Fruit fly (Drosophila melanogaster): ENCODE measurements around the gene Uch.
A peak's percentile ranks its signal among the peaks of the same experiment; 100 is the strongest.

Gene Uch

dm6 chr2L:2182735-2183340 lies 31.2 kb downstream of the Uch start (continued):
- no peak for TF ChIP-seq CG42726 (GFP tag; IDR thresholded peaks at IDR 0.05; ENCODE audit: partially characterized antibody)
- peak; percentile 31 for TF ChIP-seq CG4617 (GFP tag; optimal IDR thresholded peaks at IDR 0.05; ENCODE audit: borderline replicate concordance)
- no peak for TF ChIP-seq Dfd (GFP tag; optimal IDR thresholded peaks at IDR 0.05)
- TF ChIP-seq nom (GFP tag; optimal IDR thresholded peaks at IDR 0.05): peak; percentile 55
- TF ChIP-seq MBD-R2 (GFP tag; IDR thresholded peaks at IDR 0.05): no peak
- peak; percentile 94 for TF ChIP-seq zfh1 (GFP tag; IDR thresholded peaks at IDR 0.05)
- TF ChIP-seq B-H2 (GFP tag; optimal IDR thresholded peaks at IDR 0.05): no peak
- TF ChIP-seq dysf (GFP tag; IDR thresholded peaks at IDR 0.05): no peak; the same call in 2 of the 3 replicates
- peak; percentile 56 for TF ChIP-seq CG15601 (tag; optimal IDR thresholded peaks at IDR 0.05)
- peak; percentile 63; the same call in 2 of the 4 replicates for TF ChIP-seq Gug (GFP tag; IDR thresholded peaks at IDR 0.05)
- TF ChIP-seq CG5180 (GFP tag; optimal IDR thresholded peaks at IDR 0.05): no peak
- TF ChIP-seq CG16813 (GFP tag; IDR thresholded peaks at IDR 0.05; ENCODE audit: partially characterized antibody): no peak
- no peak for TF ChIP-seq cad (GFP tag; optimal IDR thresholded peaks at IDR 0.05)
- TF ChIP-seq H15 (GFP tag; IDR thresholded peaks at IDR 0.05): 0 out of 3 replicates have a peak, but pooled peaks have one; percentile 26
- no peak for TF ChIP-seq ab (GFP tag; optimal IDR thresholded peaks at IDR 0.05)
- no peak for TF ChIP-seq caup (GFP tag; optimal IDR thresholded peaks at IDR 0.05; ENCODE audit: severe bottlenecking)
- TF ChIP-seq Ravus (GFP tag; IDR thresholded peaks at IDR 0.05): no peak
- TF ChIP-seq Atf3 (GFP tag; optimal IDR thresholded peaks at IDR 0.05): peak; percentile 73
- TF ChIP-seq toy (GFP tag; IDR thresholded peaks at IDR 0.05): no peak
- TF ChIP-seq Dip3 (GFP tag; optimal IDR thresholded peaks at IDR 0.05): no peak
- no peak for TF ChIP-seq Ets97D (GFP tag; optimal IDR thresholded peaks at IDR 0.05)
- no peak for TF ChIP-seq luna (GFP tag; optimal IDR thresholded peaks at IDR 0.05)
- no peak for TF ChIP-seq CG10321 (GFP tag; IDR thresholded peaks at IDR 0.05)
- no peak for TF ChIP-seq odd (GFP tag; optimal IDR thresholded peaks at IDR 0.05)
- TF ChIP-seq CG8478 (optimal IDR thresholded peaks at IDR 0.05): no peak
- TF ChIP-seq CG11695 (GFP tag; IDR thresholded peaks at IDR 0.05): peak; percentile 56; the same call in 2 of the 3 replicates
- TF ChIP-seq sim (GFP tag; IDR thresholded peaks at IDR 0.05): peak; percentile 83
- peak; percentile 81; the same call in 1 of the 2 replicates for TF ChIP-seq chm (GFP tag; IDR thresholded peaks at IDR 0.05)
- no peak for TF ChIP-seq CG12744 (GFP tag; optimal IDR thresholded peaks at IDR 0.05)
- TF ChIP-seq gcm (GFP tag; optimal IDR thresholded peaks at IDR 0.05): peak; percentile 75
- TF ChIP-seq Vsx1 (GFP tag; optimal IDR thresholded peaks at IDR 0.05): no peak
- TF ChIP-seq CG13894 (tag; optimal IDR thresholded peaks at IDR 0.05): no peak
- TF ChIP-seq D19B (GFP tag; optimal IDR thresholded peaks at IDR 0.05): no peak
- TF ChIP-seq Dad (GFP tag; optimal IDR thresholded peaks at IDR 0.05): peak; percentile 21
- peak; percentile 20 for TF ChIP-seq kni (GFP tag; optimal IDR thresholded peaks at IDR 0.05)
- TF ChIP-seq Deaf1 (tag; optimal IDR thresholded peaks at IDR 0.05): no peak
- no peak; the same call in 1 of the 2 replicates for TF ChIP-seq HLH3B (GFP tag; IDR thresholded peaks at IDR 0.05)
- no peak for TF ChIP-seq dimm (GFP tag; IDR thresholded peaks at IDR 0.05)
- no peak for TF ChIP-seq CG12769 (tag; optimal IDR thresholded peaks at IDR 0.05)
- TF ChIP-seq CG10959 (GFP tag; IDR thresholded peaks at IDR 0.05): peak; percentile 95
- TF ChIP-seq shn (GFP tag; optimal IDR thresholded peaks at IDR 0.05): peak; percentile 39
- TF ChIP-seq CG17328 (GFP tag; IDR thresholded peaks at IDR 0.05): peak; percentile 88
- TF ChIP-seq CG13775 (GFP tag; optimal IDR thresholded peaks at IDR 0.05): peak; percentile 72
- no peak for TF ChIP-seq CG3995 (GFP tag; optimal IDR thresholded peaks at IDR 0.05)
- TF ChIP-seq bsh (GFP tag; optimal IDR thresholded peaks at IDR 0.05): peak; percentile 68 to 90
- peak; percentile 91 for TF ChIP-seq CG8765 (GFP tag; IDR thresholded peaks at IDR 0.05)
- TF ChIP-seq pan (optimal IDR thresholded peaks at IDR 0.05): no peak
- TF ChIP-seq pan (GFP tag; optimal IDR thresholded peaks at IDR 0.05 in 1 of 2, IDR thresholded peaks at IDR 0.05 in 1 of 2): peak in 1 of 2 experiments; percentile 16
- TF ChIP-seq lola (GFP tag; optimal IDR thresholded peaks at IDR 0.05): peak in 1 of 3 experiments; percentile 92
- peak; percentile 82 for TF ChIP-seq fd102C (GFP tag; optimal IDR thresholded peaks at IDR 0.05)
